Worm (Caenorhabditis elegans): ENCODE results near the gene C17C3.1.

DNA sequence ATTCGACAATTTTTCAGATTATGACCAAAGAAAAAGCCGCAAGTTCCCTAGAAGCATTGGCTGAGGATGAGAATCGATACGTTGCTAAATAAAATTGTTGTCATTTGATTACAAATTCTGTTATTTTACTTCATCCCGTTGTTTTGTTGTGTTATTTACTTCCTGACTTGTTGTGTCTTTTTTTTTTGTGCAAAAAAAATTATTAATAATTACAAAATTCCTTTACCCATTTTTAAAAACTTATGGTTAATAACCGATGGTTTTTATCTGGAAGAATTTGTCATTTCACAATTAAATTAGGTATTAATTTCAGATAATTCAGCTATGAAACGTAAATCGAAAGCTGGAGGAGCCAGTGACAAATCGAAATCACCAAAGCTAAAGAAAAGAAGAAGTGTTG lies 25.9 kb downstream of the C17C3.1 start, which contains the start of gene C17G10.1:
- TF ChIP-seq ceh-36 (tag; optimal IDR thresholded peaks at IDR 0.05) (no peak), ets-7 (tag; optimal IDR thresholded peaks at IDR 0.05) (no peak), aly-1 (tag; optimal IDR thresholded peaks at IDR 0.05) (no peak), ama-1 (optimal IDR thresholded peaks at IDR 0.05) (no peak), B0310.2 (tag; optimal IDR thresholded peaks at IDR 0.05) (no peak), hmg-4 (GFP tag; optimal IDR thresholded peaks at IDR 0.05) (no peak), tbx-37 (GFP tag; conservative IDR thresholded peaks at IDR 0.05) (no peak), flt-1 (GFP tag; IDR thresholded peaks at IDR 0.05) (no peak)

Data from whole organism, early embryonic.